Fruit fly (Drosophila melanogaster): ENCODE data around the gene Coq8.

The Coq8 gene

dm6 chrX:12909577-12910426 is 8.9 kb upstream of the Coq8 start, which contains the start of the genes Brms1 and CG4645 (continued):
- TF ChIP-seq nmo (GFP tag; optimal IDR thresholded peaks at IDR 0.05) (peak; percentile 70), CG13775 (GFP tag; optimal IDR thresholded peaks at IDR 0.05) (peak; percentile 68), CG17186 (GFP tag; optimal IDR thresholded peaks at IDR 0.05) (no peak), odd (GFP tag; optimal IDR thresholded peaks at IDR 0.05) (no peak), gfzf (GFP tag; optimal IDR thresholded peaks at IDR 0.05) (peak; percentile 44), CG10274 (GFP tag; optimal IDR thresholded peaks at IDR 0.05) (no peak), CG1603 (tag; optimal IDR thresholded peaks at IDR 0.05) (no peak), salm (tag; optimal IDR thresholded peaks at IDR 0.05) (no peak), Stat92E (GFP tag; optimal IDR thresholded peaks at IDR 0.05) (no peak), MBD-R2 (GFP tag; IDR thresholded peaks at IDR 0.05) (peak; percentile 35), CG12391 (tag; optimal IDR thresholded peaks at IDR 0.05) (peak; percentile 69), CG9817 (tag; optimal IDR thresholded peaks at IDR 0.05) (peak; percentile 47), CG12104 (GFP tag; optimal IDR thresholded peaks at IDR 0.05) (peak; percentile 6), CG33557 (GFP tag; optimal IDR thresholded peaks at IDR 0.05) (peak; percentile 40), Spps (tag; optimal IDR thresholded peaks at IDR 0.05) (no peak), lab (GFP tag; optimal IDR thresholded peaks at IDR 0.05) (peak; percentile 15), CG14667 (GFP tag; IDR thresholded peaks at IDR 0.05) (0 out of 2 replicates have a peak, but pooled peaks have one; percentile 21), seq (GFP tag; IDR thresholded peaks at IDR 0.05) (no peak), abd-A (tag; optimal IDR thresholded peaks at IDR 0.05) (no peak), BEAF-32 (GFP tag; optimal IDR thresholded peaks at IDR 0.05) (peak; percentile 61), CG4424 (GFP tag; optimal IDR thresholded peaks at IDR 0.05) (peak; percentile 66), CG6689 (GFP tag; IDR thresholded peaks at IDR 0.05) (peak; percentile 46), grau (tag; optimal IDR thresholded peaks at IDR 0.05) (peak; percentile 57), pros (GFP tag; optimal IDR thresholded peaks at IDR 0.05) (no peak), H15 (GFP tag; IDR thresholded peaks at IDR 0.05) (peak; percentile 43; the same call in 1 of the 3 replicates), CG6175 (GFP tag; IDR thresholded peaks at IDR 0.05) (no peak), MESR4 (GFP tag; optimal IDR thresholded peaks at IDR 0.05) (peak; percentile 63), Sry-δ (GFP tag; optimal IDR thresholded peaks at IDR 0.05) (peak; percentile 60), CG4360 (GFP tag; IDR thresholded peaks at IDR 0.05) (no peak), stwl (tag; optimal IDR thresholded peaks at IDR 0.05) (peak; percentile 8), jing (GFP tag; optimal IDR thresholded peaks at IDR 0.05) (no peak), CG17568 (GFP tag; optimal IDR thresholded peaks at IDR 0.05) (no peak), gcm2 (GFP tag; optimal IDR thresholded peaks at IDR 0.05) (no peak), CG1233 (GFP tag; optimal IDR thresholded peaks at IDR 0.05) (peak; percentile 3), crp (GFP tag; optimal IDR thresholded peaks at IDR 0.05) (peak; percentile 30 to 85), hkb (optimal IDR thresholded peaks at IDR 0.05) (no peak), hkb (GFP tag; IDR thresholded peaks at IDR 0.05) (no peak), Asciz (GFP tag; optimal IDR thresholded peaks at IDR 0.05) (no peak), D (optimal IDR thresholded peaks at IDR 0.05) (no peak), D (GFP tag; optimal IDR thresholded peaks at IDR 0.05) (no peak), phol (tag; optimal IDR thresholded peaks at IDR 0.05) (peak; percentile 68), CG18599 (GFP tag; optimal IDR thresholded peaks at IDR 0.05) (peak; percentile 32), hb (GFP tag; IDR thresholded peaks at IDR 0.05; ENCODE audit: partially characterized antibody) (no peak), CG6272 (GFP tag; IDR thresholded peaks at IDR 0.05) (peak; percentile 43; the same call in 1 of the 2 replicates), Adf1 (GFP tag; IDR thresholded peaks at IDR 0.05) (no peak; the same call in 1 of the 2 replicates), H2.0 (GFP tag; IDR thresholded peaks at IDR 0.05) (no peak), CG10979 (tag; optimal IDR thresholded peaks at IDR 0.05) (peak; percentile 28), tx (GFP tag; optimal IDR thresholded peaks at IDR 0.05) (no peak)

Data from whole organism, embryonic.